Worm (Caenorhabditis elegans) whole organism, young adult: ENCODE results near the gene mrpl-30.
"Not testable (repeated sequence)": the region's sequence is repeated elsewhere in the genome, so short reads cannot be mapped to it uniquely, and the experiment has no call there.

Experiments used
- B0019.2 ChIP-seq: fragments of 200-800 bp; sonication (Bioruptor generic); conservative IDR thresholded peaks from 2 replicates; pipeline ENCODE4 v1.3.6; 2022; ENCODE audit warnings: missing genetic modification reagents, missing genetic modification characterization, missing compliant biosample characterization
- T07F8.4 ChIP-seq: sonication (generic microtip); optimal IDR thresholded peaks from 2 replicates; lab custom pipeline; 2016; ENCODE audit warnings: mild to moderate bottlenecking, missing genetic modification characterization, moderate library complexity, missing compliant biosample characterization
- T26A5.8 ChIP-seq: sonication (generic microtip); optimal IDR thresholded peaks from 2 replicates; lab custom pipeline; 2016; ENCODE audit warnings: missing genetic modification characterization, missing compliant biosample characterization
- ama-1 ChIP-seq, 3 experiments: fragments of 150-350 bp in 1 of 3; sonication (generic microtip) in 2 of 3; optimal IDR thresholded peaks; 2 replicates each; lab custom pipeline; 2014 to 2018; ENCODE audit warnings: missing biosample characterization in 2 of 3, missing genetic modification characterization in 2 of 3, missing genetic modification reagents in 2 of 3
- ccch-3 ChIP-seq: fragments of 200-800 bp; sonication (Bioruptor generic); optimal IDR thresholded peaks from 2 replicates; lab custom pipeline; 2018; ENCODE audit warnings: mild to moderate bottlenecking, missing genetic modification characterization, missing compliant biosample characterization
- ceh-79 ChIP-seq: sonication (generic microtip); optimal IDR thresholded peaks from 2 replicates; lab custom pipeline; 2017; ENCODE audit warnings: mild to moderate bottlenecking, missing genetic modification characterization, missing compliant biosample characterization
- die-1 ChIP-seq: sonication (generic microtip); optimal IDR thresholded peaks from 2 replicates; lab custom pipeline; 2016; ENCODE audit warnings: missing genotype, mild to moderate bottlenecking, missing genetic modification characterization, missing compliant biosample characterization
- efl-1 ChIP-seq: fragments of 150-350 bp; optimal IDR thresholded peaks from 2 replicates; lab custom pipeline; 2014; ENCODE audit warnings: missing biosample characterization, missing genetic modification reagents, missing genetic modification characterization
- lin-40 ChIP-seq: sonication (generic microtip); optimal IDR thresholded peaks from 2 replicates; lab custom pipeline; 2016; ENCODE audit warnings: missing genetic modification characterization, mild to moderate bottlenecking, missing compliant biosample characterization, missing genotype, missing genetic modification reagents
- mel-28 ChIP-seq: sonication (generic microtip); optimal IDR thresholded peaks from 2 replicates; lab custom pipeline; 2016; ENCODE audit warnings: borderline replicate concordance, mild to moderate bottlenecking, missing genetic modification characterization, missing compliant biosample characterization
- nfya-1 ChIP-seq: sonication (generic microtip); optimal IDR thresholded peaks from 2 replicates; lab custom pipeline; 2017; ENCODE audit warnings: antibody characterized with exemption, missing compliant biosample characterization, missing genetic modification characterization, borderline replicate concordance; ENCODE audit not compliant: insufficient read depth
- snpc-4 ChIP-seq, 5 experiments: fragments of 150-350 bp in 1 of 5; sonication (generic microtip) in 4 of 5; optimal IDR thresholded peaks; 2 replicates each; lab custom pipeline; 2014 to 2018; ENCODE audit warnings: missing genetic modification characterization in 5 of 5, missing biosample characterization in 3 of 5, antibody characterized with exemption in 2 of 5, mild to moderate bottlenecking in 2 of 5, missing compliant biosample characterization in 2 of 5, missing genotype in 2 of 5, moderate library complexity in 2 of 5, missing genetic modification reagents in 1 of 5
- unc-62 ChIP-seq: fragments of 150-350 bp; optimal IDR thresholded peaks from 2 replicates; lab custom pipeline; 2014; ENCODE audit warnings: missing biosample characterization, missing genetic modification reagents, missing genetic modification characterization
- zfh-2 ChIP-seq: fragments of 200-800 bp; sonication (Bioruptor generic); conservative IDR thresholded peaks from 2 replicates; pipeline ENCODE4 v1.3.6; 2022; ENCODE audit warnings: missing genetic modification reagents, missing genetic modification characterization, missing compliant biosample characterization

DNA sequence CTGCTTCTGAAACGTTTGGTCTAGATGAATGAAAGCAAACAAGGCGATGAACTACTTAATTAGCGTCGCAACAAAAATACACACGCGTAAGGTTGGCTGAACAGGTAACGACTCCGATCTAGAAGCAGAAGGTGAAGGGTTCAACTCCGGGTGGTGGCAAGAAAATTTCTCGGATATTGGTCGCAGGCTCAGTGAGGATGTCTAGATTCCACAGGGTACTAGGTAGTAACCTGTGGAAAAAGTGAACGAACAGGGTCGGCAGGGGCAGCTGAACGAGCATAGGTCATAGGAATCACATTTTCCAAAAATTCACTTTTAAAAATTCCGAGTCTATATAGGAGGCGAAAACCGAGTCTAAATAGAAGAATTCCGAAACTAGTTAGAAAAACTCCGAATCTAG, 49.6 kb upstream of the mrpl-30 start:
- TF ChIP-seq zfh-2; efl-1 (GFP tag; lab: Kevin White, UChicago); unc-62 (GFP tag; lab: Kevin White, UChicago); lin-40 (tag; lab: Kevin White, UChicago); T07F8.4 (tag; lab: Kevin White, UChicago); ceh-79 (tag; lab: Kevin White, UChicago); T26A5.8 (tag; lab: Kevin White, UChicago); snpc-4 (GFP tag; optimal IDR thresholded peaks at IDR 0.05; lab: Kevin White, UChicago); snpc-4 (tag; optimal IDR thresholded peaks at IDR 0.05; lab: Kevin White, UChicago); nfya-1 (tag; lab: Kevin White, UChicago); ccch-3; die-1 (tag; lab: Kevin White, UChicago); B0019.2 (GFP tag; lab: Robert Waterston, UW); ama-1 (optimal IDR thresholded peaks at IDR 0.05; lab: Kevin White, UChicago); ama-1 (GFP tag; optimal IDR thresholded peaks at IDR 0.05; lab: Kevin White, UChicago); mel-28 (tag; lab: Kevin White, UChicago): not testable (repeated sequence)
